Worm (Caenorhabditis elegans) whole organism, L1 larva: Measurements from ENCODE around the gene mboa-6.

Source experiments
- C04F5.9 ChIP-seq: sonication (generic microtip); optimal IDR thresholded peaks from 2 replicates; lab custom pipeline; 2016; ENCODE audit warnings: missing genetic modification characterization, missing compliant biosample characterization
- F16B12.6 ChIP-seq: fragments of 150-350 bp; optimal IDR thresholded peaks from 2 replicates; lab custom pipeline; 2014; ENCODE audit warnings: missing biosample characterization, missing genetic modification characterization
- Y116A8C.19 ChIP-seq: sonication (generic microtip); optimal IDR thresholded peaks from 2 replicates; lab custom pipeline; 2016; ENCODE audit warnings: missing compliant biosample characterization, missing genetic modification characterization, borderline replicate concordance
- aha-1 ChIP-seq: fragments of 150-350 bp; optimal IDR thresholded peaks from 2 replicates; lab custom pipeline; 2014; ENCODE audit warnings: missing biosample characterization, missing genetic modification characterization
- aly-2 ChIP-seq: fragments of 150-350 bp; optimal IDR thresholded peaks from 2 replicates; lab custom pipeline; 2014; ENCODE audit warnings: missing biosample characterization, missing genetic modification characterization
- ama-1 ChIP-seq: fragments of 150-350 bp; optimal IDR thresholded peaks from 2 replicates; lab custom pipeline; 2014
- blmp-1 ChIP-seq: fragments of 150-350 bp; optimal IDR thresholded peaks from 2 replicates; lab custom pipeline; 2014; ENCODE audit warnings: missing biosample characterization, missing genetic modification characterization
- ceh-63 ChIP-seq: fragments of 200-800 bp; sonication (Bioruptor generic); optimal IDR thresholded peaks from 2 replicates; lab custom pipeline; 2018; ENCODE audit warnings: mild to moderate bottlenecking, missing genetic modification characterization, missing compliant biosample characterization
- ceh-90 ChIP-seq: sonication (generic microtip); optimal IDR thresholded peaks from 2 replicates; lab custom pipeline; 2016; ENCODE audit warnings: missing genetic modification characterization, missing compliant biosample characterization
- dpl-1 ChIP-seq, 3 experiments: fragments of 150-350 bp in 2 of 3; sonication (generic microtip) in 1 of 3; optimal IDR thresholded peaks; 2 replicates each; lab custom pipeline; 2014 to 2017; ENCODE audit warnings: missing biosample characterization in 3 of 3, missing genetic modification characterization in 3 of 3, missing genetic modification reagents in 3 of 3
- dsc-1 ChIP-seq: sonication (generic microtip); optimal IDR thresholded peaks from 2 replicates; lab custom pipeline; 2016; ENCODE audit warnings: mild to moderate bottlenecking, missing genetic modification characterization, missing compliant biosample characterization
- egl-27 ChIP-seq, 2 experiments: fragments of 150-350 bp in 1 of 2; sonication (generic microtip); optimal IDR thresholded peaks; 3 replicates each; lab custom pipeline; 2017 to 2018; ENCODE audit warnings: missing biosample characterization in 2 of 2, missing genetic modification characterization in 2 of 2, missing genetic modification reagents in 2 of 2
- elt-2 ChIP-seq: sonication (generic microtip); optimal IDR thresholded peaks from 2 replicates; lab custom pipeline; 2016; ENCODE audit warnings: missing genetic modification characterization, mild to moderate bottlenecking, inconsistent platforms, missing compliant biosample characterization, missing genetic modification reagents
- elt-3 ChIP-seq, 6 experiments: fragments of 150-350 bp in 1 of 6; sonication (generic microtip); optimal IDR thresholded peaks; 2 replicates each; lab custom pipeline; 2017 to 2018; ENCODE audit warnings: missing biosample characterization in 6 of 6, missing genetic modification characterization in 6 of 6, inconsistent platforms in 1 of 6
- ets-5 ChIP-seq: fragments of 200-800 bp; sonication (Bioruptor generic); IDR thresholded peaks from 2 replicates; pipeline ENCODE4 v1.3.6; 2022; ENCODE audit warnings: missing genetic modification characterization, missing compliant biosample characterization
- fkh-10 ChIP-seq: sonication (generic microtip); optimal IDR thresholded peaks from 2 replicates; lab custom pipeline; 2017; ENCODE audit warnings: missing biosample characterization, missing genetic modification reagents, missing genetic modification characterization
- fkh-8 ChIP-seq: sonication (generic microtip); optimal IDR thresholded peaks from 2 replicates; lab custom pipeline; 2016; ENCODE audit warnings: mild to moderate bottlenecking, missing genetic modification characterization, missing compliant biosample characterization
- fos-1 ChIP-seq: fragments of 150-350 bp; optimal IDR thresholded peaks from 2 replicates; lab custom pipeline; 2014; ENCODE audit warnings: missing biosample characterization, missing genetic modification characterization
- hlh-4 ChIP-seq: sonication (generic microtip); optimal IDR thresholded peaks from 2 replicates; lab custom pipeline; 2016; ENCODE audit warnings: mild to moderate bottlenecking, missing genetic modification characterization, missing compliant biosample characterization
- hpl-2 ChIP-seq: fragments of 150-350 bp; optimal IDR thresholded peaks from 2 replicates; lab custom pipeline; 2014; ENCODE audit warnings: missing biosample characterization, missing genetic modification reagents, missing genetic modification characterization
- irx-1 ChIP-seq: sonication (generic microtip); optimal IDR thresholded peaks from 2 replicates; lab custom pipeline; 2016; ENCODE audit warnings: missing genetic modification characterization, missing compliant biosample characterization
- isw-1 ChIP-seq: fragments of 200-800 bp; sonication (Bioruptor generic); IDR thresholded peaks from 2 replicates; pipeline ENCODE4 v1.3.6; 2022; ENCODE audit warnings: missing genetic modification characterization, missing compliant biosample characterization
- jun-1 ChIP-seq: fragments of 150-350 bp; optimal IDR thresholded peaks from 2 replicates; lab custom pipeline; 2014; ENCODE audit warnings: missing biosample characterization, missing genetic modification reagents, missing genetic modification characterization
- lin-13 ChIP-seq: fragments of 150-350 bp; optimal IDR thresholded peaks from 2 replicates; lab custom pipeline; 2014; ENCODE audit warnings: missing biosample characterization, missing genetic modification reagents, missing genetic modification characterization
- lin-15B ChIP-seq: fragments of 150-350 bp; sonication (generic microtip); optimal IDR thresholded peaks from 3 replicates; lab custom pipeline; 2014; ENCODE audit warnings: missing biosample characterization, missing genetic modification characterization
- lin-39 ChIP-seq: fragments of 150-350 bp; optimal IDR thresholded peaks from 2 replicates; lab custom pipeline; 2014; ENCODE audit warnings: missing biosample characterization, missing genetic modification reagents, missing genetic modification characterization
- lir-3 ChIP-seq: sonication (generic microtip); optimal IDR thresholded peaks from 2 replicates; lab custom pipeline; 2016; ENCODE audit warnings: mild to moderate bottlenecking, missing genetic modification characterization, moderate library complexity, missing compliant biosample characterization; ENCODE audit not compliant: poor library complexity
- lsy-2 ChIP-seq, 2 experiments: fragments of 150-350 bp; optimal IDR thresholded peaks; 2 replicates each; lab custom pipeline; 2014; ENCODE audit warnings: missing biosample characterization in 2 of 2, missing genetic modification characterization in 2 of 2
- mdl-1 ChIP-seq, 2 experiments: fragments of 150-350 bp; optimal IDR thresholded peaks; 2 replicates each; lab custom pipeline; 2014 to 2017; ENCODE audit warnings: missing biosample characterization in 2 of 2, missing genetic modification characterization in 2 of 2, inconsistent platforms in 1 of 2
- nhr-11 ChIP-seq: fragments of 150-350 bp; optimal IDR thresholded peaks from 2 replicates; lab custom pipeline; 2014; ENCODE audit warnings: missing biosample characterization, missing genetic modification characterization
- nhr-12 ChIP-seq: sonication (generic microtip); optimal IDR thresholded peaks from 2 replicates; lab custom pipeline; 2017; ENCODE audit warnings: missing biosample characterization, missing genetic modification characterization
- nhr-19 ChIP-seq: fragments of 200-800 bp; sonication (Bioruptor generic); conservative IDR thresholded peaks from 2 replicates; pipeline ENCODE4 v1.3.6; 2022; ENCODE audit warnings: missing genetic modification characterization, missing compliant biosample characterization
- nhr-237 ChIP-seq: fragments of 150-350 bp; optimal IDR thresholded peaks from 2 replicates; lab custom pipeline; 2014; ENCODE audit warnings: missing biosample characterization, missing genetic modification characterization
- nhr-47 ChIP-seq: sonication (generic microtip); optimal IDR thresholded peaks from 2 replicates; lab custom pipeline; 2016; ENCODE audit warnings: mild to moderate bottlenecking, missing genetic modification characterization, moderate library complexity, missing compliant biosample characterization
- nhr-71 ChIP-seq: sonication (generic microtip); optimal IDR thresholded peaks from 2 replicates; lab custom pipeline; 2016; ENCODE audit warnings: mild to moderate bottlenecking, missing genetic modification characterization, moderate library complexity, missing compliant biosample characterization
- pag-3 ChIP-seq: sonication (generic microtip); optimal IDR thresholded peaks from 2 replicates; lab custom pipeline; 2017; ENCODE audit warnings: missing genetic modification characterization, mild to moderate bottlenecking, missing compliant biosample characterization, antibody characterized with exemption, borderline replicate concordance; ENCODE audit not compliant: insufficient read depth
- pqm-1 ChIP-seq: sonication (generic microtip); optimal IDR thresholded peaks from 3 replicates; lab custom pipeline; 2017; ENCODE audit warnings: missing biosample characterization, missing genetic modification characterization
- rnt-1 ChIP-seq: sonication (generic microtip); optimal IDR thresholded peaks from 2 replicates; lab custom pipeline; 2016; ENCODE audit warnings: mild to moderate bottlenecking, missing genetic modification characterization, moderate library complexity, missing compliant biosample characterization
- skn-1 ChIP-seq: fragments of 150-350 bp; optimal IDR thresholded peaks from 2 replicates; lab custom pipeline; 2014; ENCODE audit warnings: missing biosample characterization, missing genetic modification characterization
- snpc-4 ChIP-seq: fragments of 150-350 bp; optimal IDR thresholded peaks from 2 replicates; lab custom pipeline; 2014; ENCODE audit warnings: missing biosample characterization, missing genetic modification characterization
- snu-23 ChIP-seq: sonication (generic microtip); optimal IDR thresholded peaks from 2 replicates; lab custom pipeline; 2016; ENCODE audit warnings: missing genetic modification characterization, missing compliant biosample characterization
- sptf-1 ChIP-seq: fragments of 150-350 bp; optimal IDR thresholded peaks from 2 replicates; lab custom pipeline; 2014; ENCODE audit warnings: missing biosample characterization, missing genetic modification characterization
- swsn-7 ChIP-seq: sonication (generic microtip); optimal IDR thresholded peaks from 2 replicates; lab custom pipeline; 2016; ENCODE audit warnings: missing genetic modification characterization, missing compliant biosample characterization
- tbx-2 ChIP-seq: sonication (generic microtip); optimal IDR thresholded peaks from 2 replicates; lab custom pipeline; 2016; ENCODE audit warnings: missing genetic modification characterization, missing compliant biosample characterization
- tlp-1 ChIP-seq: fragments of 150-350 bp; optimal IDR thresholded peaks from 2 replicates; lab custom pipeline; 2014; ENCODE audit warnings: missing biosample characterization, missing genetic modification characterization
- unc-130 ChIP-seq: fragments of 150-350 bp; optimal IDR thresholded peaks from 2 replicates; lab custom pipeline; 2017; ENCODE audit warnings: missing biosample characterization, missing genetic modification characterization, inconsistent platforms
- unc-30 ChIP-seq: sonication (generic microtip); optimal IDR thresholded peaks from 2 replicates; lab custom pipeline; 2017; ENCODE audit warnings: missing biosample characterization, missing genetic modification characterization
- unc-62 ChIP-seq: fragments of 150-350 bp; optimal IDR thresholded peaks from 2 replicates; lab custom pipeline; 2014; ENCODE audit warnings: missing biosample characterization, missing genetic modification reagents, missing genetic modification characterization
- unc-86 ChIP-seq: sonication (generic microtip); optimal IDR thresholded peaks from 2 replicates; lab custom pipeline; 2016; ENCODE audit warnings: missing genetic modification characterization, missing compliant biosample characterization
- unc-98 ChIP-seq: fragments of 200-800 bp; sonication (Bioruptor generic); IDR thresholded peaks from 2 replicates; pipeline ENCODE4 v1.3.6; 2022; ENCODE audit warnings: missing genetic modification characterization, missing compliant biosample characterization
- xbp-1 ChIP-seq: sonication (generic microtip); optimal IDR thresholded peaks from 2 replicates; lab custom pipeline; 2016; ENCODE audit warnings: missing genetic modification characterization, missing compliant biosample characterization
- zag-1 ChIP-seq: fragments of 150-350 bp; optimal IDR thresholded peaks from 2 replicates; lab custom pipeline; 2014; ENCODE audit warnings: missing biosample characterization, missing genetic modification characterization
- zip-4 ChIP-seq: fragments of 200-800 bp; sonication (Bioruptor generic); optimal IDR thresholded peaks from 2 replicates; lab custom pipeline; 2018; ENCODE audit warnings: mild to moderate bottlenecking, missing genetic modification characterization, moderate library complexity, missing compliant biosample characterization
- ztf-4 ChIP-seq: fragments of 150-350 bp; optimal IDR thresholded peaks from 2 replicates; lab custom pipeline; 2014; ENCODE audit warnings: missing biosample characterization, missing genetic modification characterization

The mboa-6 gene

ce11 chrIII:1950236-1950635, 11.5 kb downstream of the mboa-6 start, which contains the start of the genes polh-1 and rps-22:
polh-1 (minus strand) TSS chrIII:1950269.
rps-22 (plus strand) TSS chrIII:1950535.
- TF ChIP-seq unc-62 (GFP tag; lab: Kevin White, UChicago) (no peak), dpl-1 (GFP tag; optimal IDR thresholded peaks at IDR 0.05; lab: Kevin White, UChicago) (peak; percentile 98 to 99 (median 98)), mdl-1 (tag; optimal IDR thresholded peaks at IDR 0.05; lab: Kevin White, UChicago) (peak in 1 of 2 experiments; percentile 89), snu-23 (GFP tag; lab: Kevin White, UChicago) (peak; percentile 96), fkh-10 (GFP tag; lab: Kevin White, UChicago) (peak; percentile 88), ets-5 (GFP tag; lab: Robert Waterston, UW) (no peak), swsn-7 (tag; lab: Kevin White, UChicago) (peak; percentile 85), aha-1 (tag; lab: Kevin White, UChicago) (peak; percentile 37), elt-3 (tag; optimal IDR thresholded peaks at IDR 0.05; lab: Kevin White, UChicago) (peak in 5 of 6 experiments; percentile 75 to 98 (median 87)), Y116A8C.19 (tag; lab: Kevin White, UChicago) (no peak), ama-1 (lab: Kevin White, UChicago) (no peak), nhr-11 (tag; lab: Kevin White, UChicago) (peak; percentile 47), pag-3 (tag; lab: Kevin White, UChicago) (no peak), fos-1 (tag; lab: Kevin White, UChicago) (peak; percentile 90), unc-30 (tag; lab: Kevin White, UChicago) (no peak), C04F5.9 (tag; lab: Kevin White, UChicago) (peak; percentile 50), blmp-1 (tag; lab: Kevin White, UChicago) (peak; percentile 88), tbx-2 (tag; lab: Kevin White, UChicago) (peak; percentile 86), skn-1 (peak; percentile 96), pqm-1 (tag; lab: Kevin White, UChicago) (no peak), unc-130 (tag; lab: Kevin White, UChicago) (peak; percentile 98), ztf-4 (peak; percentile 51), fkh-8 (peak; percentile 87), tlp-1 (tag; lab: Kevin White, UChicago) (no peak), hlh-4 (no peak), elt-2 (peak; percentile 43), zip-4 (peak; percentile 12), lin-39 (tag; lab: Kevin White, UChicago) (peak; percentile 73), isw-1 (GFP tag; lab: Robert Waterston, UW) (peak; percentile 92), lir-3 (tag; lab: Kevin White, UChicago) (no peak), irx-1 (peak; percentile 73), nhr-71 (tag; lab: Kevin White, UChicago) (peak; percentile 94), lin-15B (tag; lab: Kevin White, UChicago) (peak; percentile 95), unc-86 (tag; lab: Kevin White, UChicago) (peak; percentile 86), zag-1 (tag; lab: Kevin White, UChicago) (no peak), xbp-1 (peak; percentile 86), unc-98 (GFP tag; lab: Robert Waterston, UW) (no peak), snpc-4 (peak; percentile 71), F16B12.6 (tag; lab: Kevin White, UChicago) (peak; percentile 76), nhr-19 (GFP tag; lab: Robert Waterston, UW) (peak; percentile 89), ceh-90 (tag; lab: Kevin White, UChicago) (no peak), hpl-2 (GFP tag; lab: Kevin White, UChicago) (peak; percentile 42), sptf-1 (no peak), jun-1 (tag; lab: Kevin White, UChicago) (peak; percentile 90), rnt-1 (tag; lab: Kevin White, UChicago) (peak; percentile 92), nhr-47 (tag; lab: Kevin White, UChicago) (peak; percentile 93), lin-13 (peak; percentile 97), lsy-2 (tag; optimal IDR thresholded peaks at IDR 0.05; lab: Kevin White, UChicago) (peak; percentile 94 to 97), egl-27 (tag; optimal IDR thresholded peaks at IDR 0.05; lab: Kevin White, UChicago) (peak in 1 of 2 experiments; percentile 36), nhr-12 (no peak), dsc-1 (peak; percentile 67), nhr-237 (peak; percentile 86), aly-2 (tag; lab: Kevin White, UChicago) (peak; percentile 81), ceh-63 (GFP tag; lab: Kevin White, UChicago) (no peak)
